Fruit fly (Drosophila melanogaster): ENCODE data around the gene Edem2.

dm6 chr2L:13176123-13176522, 15.9 kb upstream of the Edem2 start, which contains the start of gene CG43925:
- no peak for TF ChIP-seq CG9705 (GFP tag; optimal IDR thresholded peaks at IDR 0.05)
- no peak for TF ChIP-seq dsf (GFP tag; optimal IDR thresholded peaks at IDR 0.05; ENCODE audit: borderline replicate concordance)
- no peak for TF ChIP-seq tai (GFP tag; optimal IDR thresholded peaks at IDR 0.05)
- TF ChIP-seq Myc (optimal IDR thresholded peaks at IDR 0.05): no peak
- no peak for TF ChIP-seq Sp1 (GFP tag; optimal IDR thresholded peaks at IDR 0.05)
- TF ChIP-seq Hr78 (GFP tag; optimal IDR thresholded peaks at IDR 0.05): no peak
- TF ChIP-seq Rel (GFP tag; optimal IDR thresholded peaks at IDR 0.05): no peak
- no peak for TF ChIP-seq Rel (tag; optimal IDR thresholded peaks at IDR 0.05)
- TF ChIP-seq br (GFP tag; optimal IDR thresholded peaks at IDR 0.05): no peak
- TF ChIP-seq psq (GFP tag; optimal IDR thresholded peaks at IDR 0.05): no peak
- no peak for TF ChIP-seq jim (GFP tag; optimal IDR thresholded peaks at IDR 0.05)

Measured in whole organism, wandering third instar larva.